Worm (Caenorhabditis elegans) whole organism, L1 larva: ENCODE results near the gene mdt-4.

Source experiments
- C16A3.4 ChIP-seq: fragments of 150-350 bp; optimal IDR thresholded peaks from 2 replicates; lab custom pipeline; 2014; ENCODE audit warnings: missing biosample characterization, missing genetic modification characterization
- C34B4.2 ChIP-seq: sonication (generic microtip); optimal IDR thresholded peaks from 2 replicates; lab custom pipeline; 2017; ENCODE audit warnings: mild to moderate bottlenecking, missing genetic modification characterization, missing compliant biosample characterization
- aly-2 ChIP-seq: fragments of 150-350 bp; optimal IDR thresholded peaks from 2 replicates; lab custom pipeline; 2014; ENCODE audit warnings: missing biosample characterization, missing genetic modification characterization
- ama-1 ChIP-seq: fragments of 150-350 bp; optimal IDR thresholded peaks from 2 replicates; lab custom pipeline; 2014
- blmp-1 ChIP-seq: fragments of 150-350 bp; optimal IDR thresholded peaks from 2 replicates; lab custom pipeline; 2014; ENCODE audit warnings: missing biosample characterization, missing genetic modification characterization
- ceh-82 ChIP-seq, 3 experiments: fragments of 150-350 bp in 1 of 3; sonication (generic microtip) in 2 of 3; optimal IDR thresholded peaks; 2 replicates each; lab custom pipeline; 2014 to 2017; ENCODE audit warnings: missing biosample characterization in 3 of 3, missing genetic modification characterization in 3 of 3
- ceh-88 ChIP-seq: fragments of 200-800 bp; sonication (Bioruptor generic); IDR thresholded peaks from 2 replicates; pipeline ENCODE4 v1.3.6; 2022; ENCODE audit warnings: missing genetic modification characterization, missing compliant biosample characterization
- dpl-1 ChIP-seq, 3 experiments: fragments of 150-350 bp in 2 of 3; sonication (generic microtip) in 1 of 3; optimal IDR thresholded peaks; 2 replicates each; lab custom pipeline; 2014 to 2017; ENCODE audit warnings: missing biosample characterization in 3 of 3, missing genetic modification characterization in 3 of 3, missing genetic modification reagents in 3 of 3
- dsc-1 ChIP-seq: sonication (generic microtip); optimal IDR thresholded peaks from 2 replicates; lab custom pipeline; 2016; ENCODE audit warnings: mild to moderate bottlenecking, missing genetic modification characterization, missing compliant biosample characterization
- efl-1 ChIP-seq, 4 experiments: fragments of 150-350 bp; optimal IDR thresholded peaks in 3 of 4; peaks in 1 of 4; 1 replicate in 1 of 4; 2 replicates in 3 of 4; lab custom pipeline; 2014; ENCODE audit warnings: missing biosample characterization in 2 of 4, missing genetic modification characterization in 2 of 4, missing genetic modification reagents in 2 of 4
- efl-3 ChIP-seq: fragments of 200-800 bp; sonication (Bioruptor generic); optimal IDR thresholded peaks from 2 replicates; lab custom pipeline; 2018; ENCODE audit warnings: mild to moderate bottlenecking, missing genetic modification characterization, missing compliant biosample characterization
- elt-2 ChIP-seq: sonication (generic microtip); optimal IDR thresholded peaks from 2 replicates; lab custom pipeline; 2016; ENCODE audit warnings: missing genetic modification characterization, mild to moderate bottlenecking, inconsistent platforms, missing compliant biosample characterization, missing genetic modification reagents
- elt-3 ChIP-seq, 6 experiments: fragments of 150-350 bp in 1 of 6; sonication (generic microtip); optimal IDR thresholded peaks; 2 replicates each; lab custom pipeline; 2017 to 2018; ENCODE audit warnings: missing biosample characterization in 6 of 6, missing genetic modification characterization in 6 of 6, inconsistent platforms in 1 of 6
- ets-5 ChIP-seq: fragments of 200-800 bp; sonication (Bioruptor generic); IDR thresholded peaks from 2 replicates; pipeline ENCODE4 v1.3.6; 2022; ENCODE audit warnings: missing genetic modification characterization, missing compliant biosample characterization
- fkh-4 ChIP-seq: sonication (generic microtip); optimal IDR thresholded peaks from 2 replicates; lab custom pipeline; 2016; ENCODE audit warnings: missing compliant biosample characterization, missing genetic modification characterization, borderline replicate concordance
- hlh-17 ChIP-seq: fragments of 200-800 bp; sonication (Bioruptor generic); optimal IDR thresholded peaks from 2 replicates; lab custom pipeline; 2018; ENCODE audit warnings: missing genetic modification characterization, mild to moderate bottlenecking, missing compliant biosample characterization, moderate library complexity, borderline replicate concordance
- lin-13 ChIP-seq: fragments of 150-350 bp; optimal IDR thresholded peaks from 2 replicates; lab custom pipeline; 2014; ENCODE audit warnings: missing biosample characterization, missing genetic modification reagents, missing genetic modification characterization
- lin-14 ChIP-seq: fragments of 200-800 bp; sonication (Bioruptor generic); optimal IDR thresholded peaks from 2 replicates; lab custom pipeline; 2018; ENCODE audit warnings: mild to moderate bottlenecking, missing genetic modification characterization, moderate library complexity, missing compliant biosample characterization
- lin-15B ChIP-seq: fragments of 150-350 bp; sonication (generic microtip); optimal IDR thresholded peaks from 3 replicates; lab custom pipeline; 2014; ENCODE audit warnings: missing biosample characterization, missing genetic modification characterization
- lin-35 ChIP-seq, 2 experiments: fragments of 150-350 bp; optimal IDR thresholded peaks; 2 replicates each; lab custom pipeline; 2014; ENCODE audit warnings: missing biosample characterization in 2 of 2, missing genetic modification characterization in 2 of 2, missing genetic modification reagents in 2 of 2
- lin-39 ChIP-seq: fragments of 150-350 bp; optimal IDR thresholded peaks from 2 replicates; lab custom pipeline; 2014; ENCODE audit warnings: missing biosample characterization, missing genetic modification reagents, missing genetic modification characterization
- lir-3 ChIP-seq: sonication (generic microtip); optimal IDR thresholded peaks from 2 replicates; lab custom pipeline; 2016; ENCODE audit warnings: mild to moderate bottlenecking, missing genetic modification characterization, moderate library complexity, missing compliant biosample characterization; ENCODE audit not compliant: poor library complexity
- lsy-2 ChIP-seq, 2 experiments: fragments of 150-350 bp; optimal IDR thresholded peaks; 2 replicates each; lab custom pipeline; 2014; ENCODE audit warnings: missing biosample characterization in 2 of 2, missing genetic modification characterization in 2 of 2
- mdl-1 ChIP-seq, 2 experiments: fragments of 150-350 bp; optimal IDR thresholded peaks; 2 replicates each; lab custom pipeline; 2014 to 2017; ENCODE audit warnings: missing biosample characterization in 2 of 2, missing genetic modification characterization in 2 of 2, inconsistent platforms in 1 of 2
- mep-1 ChIP-seq: fragments of 150-350 bp; optimal IDR thresholded peaks from 2 replicates; lab custom pipeline; 2014; ENCODE audit warnings: missing biosample characterization, missing genetic modification characterization
- nhr-12 ChIP-seq: sonication (generic microtip); optimal IDR thresholded peaks from 2 replicates; lab custom pipeline; 2017; ENCODE audit warnings: missing biosample characterization, missing genetic modification characterization
- nhr-19 ChIP-seq: fragments of 200-800 bp; sonication (Bioruptor generic); conservative IDR thresholded peaks from 2 replicates; pipeline ENCODE4 v1.3.6; 2022; ENCODE audit warnings: missing genetic modification characterization, missing compliant biosample characterization
- nhr-20 ChIP-seq: sonication (generic microtip); optimal IDR thresholded peaks from 2 replicates; lab custom pipeline; 2016; ENCODE audit warnings: mild to moderate bottlenecking, missing genetic modification characterization, missing compliant biosample characterization
- nhr-47 ChIP-seq: sonication (generic microtip); optimal IDR thresholded peaks from 2 replicates; lab custom pipeline; 2016; ENCODE audit warnings: mild to moderate bottlenecking, missing genetic modification characterization, moderate library complexity, missing compliant biosample characterization
- nhr-71 ChIP-seq: sonication (generic microtip); optimal IDR thresholded peaks from 2 replicates; lab custom pipeline; 2016; ENCODE audit warnings: mild to moderate bottlenecking, missing genetic modification characterization, moderate library complexity, missing compliant biosample characterization
- nhr-77 ChIP-seq: fragments of 150-350 bp; optimal IDR thresholded peaks from 2 replicates; lab custom pipeline; 2014; ENCODE audit warnings: missing biosample characterization, missing genetic modification characterization
- nhr-85 ChIP-seq: sonication (generic microtip); peaks from one replicate; lab custom pipeline; 2016; ENCODE audit warnings: missing genetic modification characterization, inconsistent platforms, missing compliant biosample characterization
- nhr-90 ChIP-seq: sonication (generic microtip); optimal IDR thresholded peaks from 2 replicates; lab custom pipeline; 2016; ENCODE audit warnings: mild to moderate bottlenecking, missing genetic modification characterization, missing compliant biosample characterization; ENCODE audit not compliant: poor library complexity
- pag-3 ChIP-seq: sonication (generic microtip); optimal IDR thresholded peaks from 2 replicates; lab custom pipeline; 2017; ENCODE audit warnings: missing genetic modification characterization, mild to moderate bottlenecking, missing compliant biosample characterization, antibody characterized with exemption, borderline replicate concordance; ENCODE audit not compliant: insufficient read depth
- pqm-1 ChIP-seq: sonication (generic microtip); optimal IDR thresholded peaks from 3 replicates; lab custom pipeline; 2017; ENCODE audit warnings: missing biosample characterization, missing genetic modification characterization
- rnt-1 ChIP-seq: sonication (generic microtip); optimal IDR thresholded peaks from 2 replicates; lab custom pipeline; 2016; ENCODE audit warnings: mild to moderate bottlenecking, missing genetic modification characterization, moderate library complexity, missing compliant biosample characterization
- skn-1 ChIP-seq: fragments of 150-350 bp; optimal IDR thresholded peaks from 2 replicates; lab custom pipeline; 2014; ENCODE audit warnings: missing biosample characterization, missing genetic modification characterization
- snu-23 ChIP-seq: sonication (generic microtip); optimal IDR thresholded peaks from 2 replicates; lab custom pipeline; 2016; ENCODE audit warnings: missing genetic modification characterization, missing compliant biosample characterization
- sup-37 ChIP-seq: fragments of 200-800 bp; sonication (Bioruptor generic); optimal IDR thresholded peaks from 2 replicates; lab custom pipeline; 2018; ENCODE audit warnings: mild to moderate bottlenecking, missing genetic modification characterization, missing compliant biosample characterization
- swsn-7 ChIP-seq: sonication (generic microtip); optimal IDR thresholded peaks from 2 replicates; lab custom pipeline; 2016; ENCODE audit warnings: missing genetic modification characterization, missing compliant biosample characterization
- tbx-2 ChIP-seq: sonication (generic microtip); optimal IDR thresholded peaks from 2 replicates; lab custom pipeline; 2016; ENCODE audit warnings: missing genetic modification characterization, missing compliant biosample characterization
- tlp-1 ChIP-seq: fragments of 150-350 bp; optimal IDR thresholded peaks from 2 replicates; lab custom pipeline; 2014; ENCODE audit warnings: missing biosample characterization, missing genetic modification characterization
- unc-86 ChIP-seq: sonication (generic microtip); optimal IDR thresholded peaks from 2 replicates; lab custom pipeline; 2016; ENCODE audit warnings: missing genetic modification characterization, missing compliant biosample characterization
- unc-98 ChIP-seq: fragments of 200-800 bp; sonication (Bioruptor generic); IDR thresholded peaks from 2 replicates; pipeline ENCODE4 v1.3.6; 2022; ENCODE audit warnings: missing genetic modification characterization, missing compliant biosample characterization
- xbp-1 ChIP-seq: sonication (generic microtip); optimal IDR thresholded peaks from 2 replicates; lab custom pipeline; 2016; ENCODE audit warnings: missing genetic modification characterization, missing compliant biosample characterization
- zip-4 ChIP-seq: fragments of 200-800 bp; sonication (Bioruptor generic); optimal IDR thresholded peaks from 2 replicates; lab custom pipeline; 2018; ENCODE audit warnings: mild to moderate bottlenecking, missing genetic modification characterization, moderate library complexity, missing compliant biosample characterization
- ztf-11 ChIP-seq, 2 experiments: sonication (generic microtip); optimal IDR thresholded peaks; 2 replicates each; lab custom pipeline; 2016 to 2017; ENCODE audit warnings: missing genetic modification characterization in 2 of 2, missing biosample characterization in 1 of 2, missing compliant biosample characterization in 1 of 2

The mdt-4 gene

DNA sequence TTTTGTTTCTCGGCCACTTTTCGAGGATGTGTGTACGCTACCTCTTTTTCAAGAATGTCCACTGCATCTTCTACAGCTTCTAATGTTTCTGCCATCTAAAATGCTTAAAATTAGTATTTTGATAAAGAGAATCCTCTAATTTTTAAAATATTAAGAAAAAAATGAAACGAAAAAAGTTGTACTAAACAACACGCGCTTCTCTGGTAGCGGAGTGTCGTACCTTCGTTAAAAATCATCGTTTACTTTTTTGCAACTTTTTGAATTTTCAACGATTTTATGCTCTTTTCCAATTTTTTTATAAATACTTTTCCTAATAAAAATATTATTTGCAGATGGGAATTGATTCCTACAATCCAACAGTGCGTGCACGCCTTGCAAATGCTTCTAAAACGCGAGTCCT lies 1.9 kb upstream of the mdt-4 start, which contains the start of the genes gldi-11 and ZK546.2 (continued):
- TF ChIP-seq dsc-1 (tag; lab: Kevin White, UChicago) (no peak), unc-98 (GFP tag; lab: Robert Waterston, UW) (no peak), C34B4.2 (tag; lab: Kevin White, UChicago) (no peak), nhr-12 (tag; lab: Kevin White, UChicago) (no peak), dpl-1 (GFP tag; optimal IDR thresholded peaks at IDR 0.05; lab: Kevin White, UChicago) (peak in 1 of 3 experiments; percentile 14)

DNA sequence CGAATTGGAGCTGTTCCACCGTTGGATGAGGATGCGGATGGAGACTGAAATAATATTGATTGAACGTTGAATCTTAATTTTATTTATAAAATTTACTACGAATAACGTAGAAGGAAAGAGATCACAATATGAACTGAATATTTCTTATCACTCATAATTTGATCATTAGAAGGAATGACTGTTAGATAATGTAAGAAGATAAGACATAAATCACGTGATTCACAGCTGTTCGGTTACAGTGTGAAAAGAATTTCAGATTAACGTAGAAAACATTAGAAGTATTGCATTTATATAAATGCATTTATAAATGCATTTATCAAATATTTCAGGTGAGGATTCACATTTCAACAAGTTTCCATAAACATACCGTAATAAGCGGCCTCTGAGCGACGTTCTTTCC lies 920 bp downstream of the mdt-4 start:
- TF ChIP-seq elt-2 (tag; lab: Kevin White, UChicago) (peak; percentile 94), elt-3 (tag; optimal IDR thresholded peaks at IDR 0.05; lab: Kevin White, UChicago) (peak in 1 of 6 experiments; percentile 32), unc-86 (no peak), tlp-1 (tag; lab: Kevin White, UChicago) (peak; percentile 83), ceh-88 (GFP tag; lab: Robert Waterston, UW) (no peak)

- peak in 2 of 3 experiments; percentile 6 to 36 for TF ChIP-seq dpl-1 (GFP tag; optimal IDR thresholded peaks at IDR 0.05; lab: Kevin White, UChicago)
- TF ChIP-seq xbp-1 (tag; lab: Kevin White, UChicago), result peak; percentile 44
- TF ChIP-seq lsy-2 (tag; optimal IDR thresholded peaks at IDR 0.05; lab: Kevin White, UChicago), result peak; percentile 6 to 28
- no peak for TF ChIP-seq ets-5
- no peak for TF ChIP-seq aly-2 (tag; lab: Kevin White, UChicago)
- peak; percentile 74 for TF ChIP-seq rnt-1 (tag; lab: Kevin White, UChicago)
- peak; percentile 54 for TF ChIP-seq nhr-77 (tag; lab: Kevin White, UChicago)
- TF ChIP-seq mep-1, result peak; percentile 43
- TF ChIP-seq lir-3 (tag; lab: Kevin White, UChicago), result peak; percentile 36
- TF ChIP-seq hlh-17, result no peak
- peak in 2 of 3 experiments; percentile 16 to 23 for TF ChIP-seq ceh-82 (tag; optimal IDR thresholded peaks at IDR 0.05; lab: Kevin White, UChicago)
- TF ChIP-seq nhr-85 (tag; lab: Kevin White, UChicago), result peak; percentile 63
- peak; percentile 57 for TF ChIP-seq nhr-19 (GFP tag; lab: Robert Waterston, UW)
- TF ChIP-seq lin-39 (tag; lab: Kevin White, UChicago), result no peak
- no peak for TF ChIP-seq fkh-4 (tag; lab: Kevin White, UChicago)
- TF ChIP-seq lin-13 (GFP tag; lab: Kevin White, UChicago), result no peak
- TF ChIP-seq snu-23 (GFP tag; lab: Kevin White, UChicago), result peak; percentile 66
- peak; percentile 62 for TF ChIP-seq ama-1 (lab: Kevin White, UChicago)
- peak in 2 of 6 experiments; percentile 12 to 50 for TF ChIP-seq elt-3 (tag; optimal IDR thresholded peaks at IDR 0.05; lab: Kevin White, UChicago)
- TF ChIP-seq efl-1 (optimal IDR thresholded peaks at IDR 0.05; lab: Kevin White, UChicago), result peak; percentile 45 to 52
- peak; percentile 23 to 96 for TF ChIP-seq efl-1 (GFP tag; optimal IDR thresholded peaks at IDR 0.05 in 1 of 2; lab: Kevin White, UChicago)
- no peak for TF ChIP-seq lin-15B (tag; lab: Kevin White, UChicago)
- TF ChIP-seq lin-35 (GFP tag; optimal IDR thresholded peaks at IDR 0.05; lab: Kevin White, UChicago), result peak; percentile 14 to 62
- peak; percentile 39 for TF ChIP-seq swsn-7 (tag; lab: Kevin White, UChicago)
- TF ChIP-seq skn-1, result peak; percentile 8
- TF ChIP-seq sup-37 (GFP tag; lab: Kevin White, UChicago), result no peak
- TF ChIP-seq pqm-1 (tag; lab: Kevin White, UChicago), result no peak
- no peak for TF ChIP-seq blmp-1
- TF ChIP-seq nhr-20 (tag; lab: Kevin White, UChicago), result peak; percentile 40
- TF ChIP-seq zip-4, result peak; percentile 23
- TF ChIP-seq nhr-90 (tag; lab: Kevin White, UChicago), result peak; percentile 55
- TF ChIP-seq nhr-71 (tag; lab: Kevin White, UChicago), result peak; percentile 57
- TF ChIP-seq tbx-2 (tag; lab: Kevin White, UChicago), result peak; percentile 45
- TF ChIP-seq mdl-1 (tag; optimal IDR thresholded peaks at IDR 0.05; lab: Kevin White, UChicago), result peak in 1 of 2 experiments; percentile 64
- TF ChIP-seq pag-3 (tag; lab: Kevin White, UChicago), result no peak
- peak; percentile 31 for TF ChIP-seq dsc-1 (tag; lab: Kevin White, UChicago)
- peak; percentile 61 for TF ChIP-seq nhr-47 (tag; lab: Kevin White, UChicago)
- TF ChIP-seq ztf-11 (tag; optimal IDR thresholded peaks at IDR 0.05; lab: Kevin White, UChicago), result no peak
- TF ChIP-seq lin-14 (GFP tag; lab: Kevin White, UChicago), result peak; percentile 25
- TF ChIP-seq C16A3.4, result peak; percentile 72
- TF ChIP-seq ceh-88 (GFP tag; lab: Robert Waterston, UW), result no peak
- peak; percentile 31 for TF ChIP-seq efl-3 (GFP tag; lab: Kevin White, UChicago)
These were observed 1.4 kb downstream of the mdt-4 start for ce11 chrII:4942397-4942796.
